Fruit fly (Drosophila melanogaster) whole organism, embryonic: ENCODE results near the gene Gen.

ENCODE experiments used
- CG11085 ChIP-seq: fragments of 200-800 bp; sonication (Bioruptor generic); IDR thresholded peaks from 2 replicates; pipeline ENCODE4 v1.3.6; 2022; ENCODE audit warnings: missing biosample characterization, missing genetic modification characterization
- CG11560 ChIP-seq: fragments of 200-800 bp; sonication (Bioruptor generic); IDR thresholded peaks from 3 replicates; pipeline ENCODE4 v1.3.6; 2022; ENCODE audit warnings: missing biosample characterization, missing genetic modification characterization
- CG12659 ChIP-seq: fragments of 200-800 bp; sonication (Bioruptor generic); optimal IDR thresholded peaks from 3 replicates; lab custom pipeline; 2017; ENCODE audit warnings: mild to moderate bottlenecking, missing biosample characterization, missing genetic modification reagents, missing genetic modification characterization
- CG13424 ChIP-seq: fragments of 200-800 bp; sonication (Bioruptor generic); optimal IDR thresholded peaks from 2 replicates; lab custom pipeline; 2019; ENCODE audit warnings: missing biosample characterization, mild to moderate bottlenecking, missing genetic modification characterization, moderate library complexity
- CG13624 ChIP-seq: fragments of 200-800 bp; sonication (Bioruptor generic); optimal IDR thresholded peaks from 2 replicates; lab custom pipeline; 2016; ENCODE audit warnings: missing biosample characterization, missing genetic modification characterization
- CG13775 ChIP-seq: fragments of 200-800 bp; sonication (Bioruptor generic); optimal IDR thresholded peaks from 3 replicates; lab custom pipeline; 2017; ENCODE audit warnings: missing biosample characterization, mild to moderate bottlenecking, missing genetic modification characterization
- CG17385 ChIP-seq: fragments of 200-800 bp; sonication (Bioruptor generic); optimal IDR thresholded peaks from 3 replicates; lab custom pipeline; 2018; ENCODE audit warnings: missing biosample characterization, mild to moderate bottlenecking, missing genetic modification characterization
- CG2116 ChIP-seq: fragments of 200-800 bp; sonication (Bioruptor generic); optimal IDR thresholded peaks from 3 replicates; lab custom pipeline; 2018; ENCODE audit warnings: missing biosample characterization, mild to moderate bottlenecking, missing genetic modification characterization
- CG4617 ChIP-seq: fragments of 200-800 bp; sonication (Bioruptor generic); optimal IDR thresholded peaks from 3 replicates; lab custom pipeline; 2016; ENCODE audit warnings: missing biosample characterization, missing genetic modification characterization, borderline replicate concordance
- CG5180 ChIP-seq: fragments of 200-800 bp; sonication (Bioruptor generic); optimal IDR thresholded peaks from 3 replicates; lab custom pipeline; 2017; ENCODE audit warnings: missing biosample characterization, missing genetic modification characterization, mild to moderate bottlenecking, moderate library complexity, missing genetic modification reagents
- CG8388 ChIP-seq: fragments of 200-800 bp; sonication (Bioruptor generic); optimal IDR thresholded peaks from 2 replicates; lab custom pipeline; 2019; ENCODE audit warnings: missing biosample characterization, mild to moderate bottlenecking, missing genetic modification characterization, moderate library complexity
- CG9727 ChIP-seq: fragments of 200-800 bp; sonication (Bioruptor generic); optimal IDR thresholded peaks from 3 replicates; lab custom pipeline; 2017; ENCODE audit warnings: missing biosample characterization, mild to moderate bottlenecking, missing genetic modification characterization
- E2f1 ChIP-seq: fragments of 200-800 bp; sonication (Bioruptor generic); IDR thresholded peaks from 2 replicates; pipeline ENCODE4 v1.3.6; 2022; ENCODE audit warnings: missing biosample characterization, missing genetic modification characterization
- Ets65A ChIP-seq: fragments of 200-800 bp; sonication (Bioruptor generic); peaks from one replicate; lab custom pipeline; 2016; ENCODE audit warnings: missing biosample characterization, missing genetic modification characterization
- Ets97D ChIP-seq: fragments of 200-800 bp; sonication (Bioruptor generic); optimal IDR thresholded peaks from 3 replicates; lab custom pipeline; 2016; ENCODE audit warnings: missing biosample characterization, missing genetic modification characterization
- Fer3 ChIP-seq: fragments of 200-800 bp; sonication (Bioruptor generic); optimal IDR thresholded peaks from 2 replicates; lab custom pipeline; 2018; ENCODE audit warnings: missing biosample characterization, mild to moderate bottlenecking, missing genetic modification characterization, moderate library complexity
- Gsc ChIP-seq: fragments of 200-800 bp; sonication (Bioruptor generic); IDR thresholded peaks from 2 replicates; pipeline ENCODE4 v1.3.6; 2022; ENCODE audit warnings: missing biosample characterization, missing genetic modification characterization
- HLHmδ ChIP-seq: fragments of 200-800 bp; sonication (Bioruptor generic); optimal IDR thresholded peaks from 2 replicates; lab custom pipeline; 2018; ENCODE audit warnings: missing biosample characterization, mild to moderate bottlenecking, missing genetic modification characterization, moderate library complexity
- Hmr ChIP-seq: fragments of 200-800 bp; sonication (Bioruptor generic); optimal IDR thresholded peaks from 3 replicates; lab custom pipeline; 2017; ENCODE audit warnings: mild to moderate bottlenecking, missing biosample characterization, missing genetic modification reagents, missing genetic modification characterization
- NK7.1 ChIP-seq: fragments of 200-800 bp; sonication (Bioruptor generic); optimal IDR thresholded peaks from 3 replicates; lab custom pipeline; 2016; ENCODE audit warnings: missing biosample characterization, missing genetic modification characterization
- NfI ChIP-seq: fragments of 200-800 bp; sonication (Bioruptor generic); optimal IDR thresholded peaks from 3 replicates; lab custom pipeline; 2018; ENCODE audit warnings: missing biosample characterization, mild to moderate bottlenecking, missing genetic modification characterization, moderate library complexity
- Oli ChIP-seq: fragments of 200-800 bp; sonication (Bioruptor generic); optimal IDR thresholded peaks from 2 replicates; lab custom pipeline; 2018; ENCODE audit warnings: missing biosample characterization, mild to moderate bottlenecking, missing genetic modification characterization, moderate library complexity
- Opbp ChIP-seq: fragments of 200-800 bp; sonication (Bioruptor generic); IDR thresholded peaks from 3 replicates; pipeline ENCODE4 v1.3.6; 2022; ENCODE audit warnings: missing biosample characterization, missing genetic modification characterization; ENCODE audit not compliant: partially characterized antibody
- Rfx ChIP-seq: fragments of 200-800 bp; sonication (Bioruptor generic); IDR thresholded peaks from 2 replicates; pipeline ENCODE4 v1.3.6; 2022; ENCODE audit warnings: missing biosample characterization, missing genetic modification characterization
- Sry-β ChIP-seq: fragments of 200-800 bp; sonication (Bioruptor generic); optimal IDR thresholded peaks from 2 replicates; lab custom pipeline; 2018; ENCODE audit warnings: missing biosample characterization, mild to moderate bottlenecking, missing genetic modification characterization, moderate library complexity
- Sry-δ ChIP-seq: fragments of 200-800 bp; sonication (Bioruptor generic); optimal IDR thresholded peaks from 2 replicates; lab custom pipeline; 2016; ENCODE audit warnings: missing biosample characterization, missing genetic modification characterization
- aop ChIP-seq: fragments of 200-800 bp; sonication (Bioruptor generic); IDR thresholded peaks from 2 replicates; pipeline ENCODE4 v1.3.6; 2022; ENCODE audit warnings: missing biosample characterization, missing genetic modification characterization
- ara ChIP-seq: fragments of 200-800 bp; sonication (Bioruptor generic); IDR thresholded peaks from 2 replicates; pipeline ENCODE4 v1.3.6; 2022; ENCODE audit warnings: missing biosample characterization, missing genetic modification characterization
- caup ChIP-seq: fragments of 200-800 bp; sonication (Bioruptor generic); optimal IDR thresholded peaks from 3 replicates; lab custom pipeline; 2017; ENCODE audit warnings: missing biosample characterization, mild to moderate bottlenecking, missing genetic modification characterization, moderate library complexity; ENCODE audit not compliant: severe bottlenecking
- chif ChIP-seq, 2 experiments: fragments of 200-800 bp; sonication (Bioruptor generic); optimal IDR thresholded peaks; 3 replicates each; lab custom pipeline; 2016; ENCODE audit warnings: missing biosample characterization in 2 of 2, missing genetic modification characterization in 2 of 2
- dpn ChIP-seq, 2 experiments: fragments of 200-800 bp; sonication (Bioruptor generic); optimal IDR thresholded peaks; 3 replicates each; lab custom pipeline; 2016; ENCODE audit warnings: missing biosample characterization in 2 of 2, missing genetic modification characterization in 2 of 2
- dysf ChIP-seq: fragments of 200-800 bp; sonication (Bioruptor generic); IDR thresholded peaks from 3 replicates; pipeline ENCODE4 v1.3.6; 2022; ENCODE audit warnings: missing biosample characterization, missing genetic modification characterization
- ems ChIP-seq: fragments of 200-800 bp; sonication (Bioruptor generic); optimal IDR thresholded peaks from 3 replicates; lab custom pipeline; 2016; ENCODE audit warnings: missing biosample characterization, missing genetic modification characterization
- knrl ChIP-seq: fragments of 200-800 bp; sonication (Bioruptor generic); IDR thresholded peaks from 3 replicates; pipeline ENCODE4 v1.3.6; 2022; ENCODE audit warnings: missing biosample characterization, missing genetic modification characterization; ENCODE audit not compliant: partially characterized antibody
- lmd ChIP-seq: fragments of 200-800 bp; sonication (Bioruptor generic); IDR thresholded peaks from 2 replicates; pipeline ENCODE4 v1.3.6; 2022; ENCODE audit warnings: missing biosample characterization, missing genetic modification characterization
- lola ChIP-seq, 3 experiments: fragments of >200 bp in 2 of 3; fragments of 200-800 bp in 1 of 3; sonication (Bioruptor generic) in 1 of 3; optimal IDR thresholded peaks; 2 replicates each; lab custom pipeline; 2017 to 2019; ENCODE audit warnings: missing biosample characterization in 3 of 3, missing genetic modification characterization in 3 of 3, mild to moderate bottlenecking in 1 of 3, moderate library complexity in 1 of 3
- mam ChIP-seq: fragments of 200-800 bp; sonication (Bioruptor generic); optimal IDR thresholded peaks from 3 replicates; lab custom pipeline; 2016; ENCODE audit warnings: missing biosample characterization, missing genetic modification characterization
- pfk ChIP-seq: fragments of 200-800 bp; sonication (Bioruptor generic); optimal IDR thresholded peaks from 2 replicates; lab custom pipeline; 2018; ENCODE audit warnings: missing biosample characterization, mild to moderate bottlenecking, missing genetic modification characterization, moderate library complexity
- pho ChIP-seq: fragments of 200-800 bp; sonication (Bioruptor generic); optimal IDR thresholded peaks from 2 replicates; lab custom pipeline; 2016; ENCODE audit warnings: missing biosample characterization, missing genetic modification characterization
- psq ChIP-seq: fragments of 200-800 bp; sonication (Bioruptor generic); optimal IDR thresholded peaks from 2 replicates; lab custom pipeline; 2017; ENCODE audit warnings: missing biosample characterization, missing genetic modification characterization
- pum ChIP-seq: fragments of 200-800 bp; sonication (Bioruptor generic); optimal IDR thresholded peaks from 2 replicates; lab custom pipeline; 2016; ENCODE audit warnings: missing biosample characterization, missing genetic modification characterization
- pzg ChIP-seq: fragments of 200-800 bp; sonication (Bioruptor generic); optimal IDR thresholded peaks from 3 replicates; lab custom pipeline; 2018; ENCODE audit warnings: missing biosample characterization, mild to moderate bottlenecking, missing genetic modification characterization, moderate library complexity
- sd ChIP-seq: fragments of 200-800 bp; sonication (Bioruptor generic); optimal IDR thresholded peaks from 3 replicates; lab custom pipeline; 2018; ENCODE audit warnings: missing biosample characterization, mild to moderate bottlenecking, missing genetic modification characterization, moderate library complexity
- slbo ChIP-seq: fragments of 200-800 bp; sonication (Bioruptor generic); IDR thresholded peaks from 2 replicates; pipeline ENCODE4 v1.3.6; 2022; ENCODE audit warnings: missing biosample characterization, missing genetic modification characterization
- stc ChIP-seq: fragments of 200-800 bp; sonication (Bioruptor generic); IDR thresholded peaks from 2 replicates; pipeline ENCODE4 v1.3.6; 2022; ENCODE audit warnings: missing biosample characterization, missing genetic modification characterization
- stwl ChIP-seq: fragments of 200-800 bp; sonication (Bioruptor generic); optimal IDR thresholded peaks from 3 replicates; lab custom pipeline; 2018; ENCODE audit warnings: missing biosample characterization, mild to moderate bottlenecking, missing genetic modification characterization, moderate library complexity
- unpg ChIP-seq: fragments of 200-800 bp; sonication (Bioruptor generic); optimal IDR thresholded peaks from 3 replicates; lab custom pipeline; 2018; ENCODE audit warnings: missing biosample characterization, mild to moderate bottlenecking, missing genetic modification characterization, moderate library complexity
- vvl ChIP-seq: fragments of 200-800 bp; sonication (Bioruptor generic); IDR thresholded peaks from 2 replicates; pipeline ENCODE4 v1.3.6; 2022; ENCODE audit warnings: missing biosample characterization, missing genetic modification characterization
- z ChIP-seq: fragments of 200-800 bp; sonication (Bioruptor generic); IDR thresholded peaks from 3 replicates; pipeline ENCODE4 v1.3.6; 2022; ENCODE audit warnings: missing biosample characterization, missing genetic modification characterization
- zfh2 ChIP-seq: fragments of 200-800 bp; sonication (Bioruptor generic); optimal IDR thresholded peaks from 2 replicates; lab custom pipeline; 2016; ENCODE audit warnings: missing biosample characterization, missing genetic modification characterization

Gen gene

dm6 chr3L:5152354-5152806 is at the start of gene Gen, which contains the start of gene Srp54k:
Gen (minus strand) TSS chr3L:5152376.
Srp54k (plus strand) TSS chr3L:5152678.
- TF ChIP-seq Ets97D (peak; percentile 70), ara (GFP tag; lab: Robert Waterston, UW) (peak; percentile 46), HLHmδ (GFP tag; lab: Kevin White, UChicago) (peak; percentile 21), dysf (GFP tag; lab: Robert Waterston, UW) (peak; percentile 58), Rfx (GFP tag; lab: Robert Waterston, UW) (peak; percentile 69), caup (GFP tag; lab: Kevin White, UChicago) (peak; percentile 13), Sry-β (GFP tag; lab: Kevin White, UChicago) (peak; percentile 96), zfh2 (GFP tag; lab: Kevin White, UChicago) (peak; percentile 40), pum (GFP tag; lab: Kevin White, UChicago) (no peak), CG12659 (GFP tag; lab: Kevin White, UChicago) (peak; percentile 83), CG11085 (no peak), pzg (GFP tag; lab: Kevin White, UChicago) (peak; percentile 77), CG2116 (GFP tag; lab: Kevin White, UChicago) (peak; percentile 35), CG9727 (peak; percentile 41), psq (GFP tag; lab: Kevin White, UChicago) (peak; percentile 17), NK7.1 (GFP tag; lab: Kevin White, UChicago) (peak; percentile 7), lola (GFP tag; optimal IDR thresholded peaks at IDR 0.05; lab: Kevin White, UChicago) (peak in 1 of 3 experiments; percentile 34), stc (GFP tag; lab: Robert Waterston, UW) (no peak), CG13424 (peak; percentile 24), slbo (GFP tag; lab: Robert Waterston, UW) (peak; percentile 63), CG17385 (peak; percentile 97), Sry-δ (GFP tag; lab: Kevin White, UChicago) (peak; percentile 41), pho (GFP tag; lab: Kevin White, UChicago) (peak; percentile 37), CG13624 (GFP tag; lab: Kevin White, UChicago) (peak; percentile 22), Gsc (GFP tag; lab: Robert Waterston, UW) (no peak), Ets65A (GFP tag; lab: Kevin White, UChicago) (peak; percentile 92), CG11560 (tag; lab: Robert Waterston, UW) (no peak), sd (tag; lab: Kevin White, UChicago) (peak; percentile 46), aop (no peak), ems (GFP tag; lab: Kevin White, UChicago) (peak; percentile 24), stwl (tag; lab: Kevin White, UChicago) (peak; percentile 69), lmd (peak; percentile 23; the same call in 1 of the 2 replicates), unpg (no peak), pfk (no peak), NfI (GFP tag; lab: Kevin White, UChicago) (peak; percentile 33), CG13775 (GFP tag; lab: Kevin White, UChicago) (peak; percentile 49), chif (GFP tag; optimal IDR thresholded peaks at IDR 0.05; lab: Kevin White, UChicago) (peak in 1 of 2 experiments; percentile 41), knrl (GFP tag; lab: Robert Waterston, UW) (peak; percentile 30; the same call in 1 of the 3 replicates), vvl (peak; percentile 31; the same call in 1 of the 2 replicates), CG8388 (GFP tag; lab: Kevin White, UChicago) (no peak), CG4617 (peak; percentile 42), Fer3 (tag; lab: Kevin White, UChicago) (peak; percentile 6), dpn (GFP tag; optimal IDR thresholded peaks at IDR 0.05; lab: Kevin White, UChicago) (peak; percentile 45 to 46), Hmr (peak; percentile 58), mam (GFP tag; lab: Kevin White, UChicago) (peak; percentile 12), z (GFP tag; lab: Robert Waterston, UW) (no peak), Opbp (GFP tag; lab: Robert Waterston, UW) (peak; percentile 62), Oli (peak; percentile 7), CG5180 (GFP tag; lab: Kevin White, UChicago) (no peak), E2f1 (GFP tag; lab: Robert Waterston, UW) (0 out of 2 replicates have a peak, but pooled peaks have one; percentile 9)
